Worm (Caenorhabditis elegans) whole organism, young adult: ENCODE measurements around the gene ttr-17.

Source experiments
- C06A6.2 ChIP-seq: fragments of 200-800 bp; sonication (Bioruptor generic); conservative IDR thresholded peaks from 2 replicates; pipeline ENCODE4 v1.3.6; 2022; ENCODE audit warnings: missing genetic modification characterization, missing compliant biosample characterization
- C17E4.6 ChIP-seq: fragments of 200-800 bp; sonication (Bioruptor generic); IDR thresholded peaks from 2 replicates; pipeline ENCODE4 v1.3.6; 2022; ENCODE audit warnings: missing genetic modification reagents, missing genetic modification characterization, missing compliant biosample characterization
- D2030.7 ChIP-seq: fragments of 200-800 bp; sonication (Bioruptor generic); IDR thresholded peaks from 2 replicates; pipeline ENCODE4 v1.3.6; 2022; ENCODE audit warnings: missing genetic modification reagents, missing genetic modification characterization, missing compliant biosample characterization
- F22D6.2 ChIP-seq: sonication (generic microtip); optimal IDR thresholded peaks from 2 replicates; lab custom pipeline; 2016; ENCODE audit warnings: mild to moderate bottlenecking, missing genetic modification characterization, missing compliant biosample characterization
- F33H1.4 ChIP-seq: fragments of 200-800 bp; sonication (Bioruptor generic); IDR thresholded peaks from 2 replicates; pipeline ENCODE4 v1.3.6; 2022; ENCODE audit warnings: missing genetic modification reagents, missing genetic modification characterization, missing compliant biosample characterization
- F52B5.7 ChIP-seq: sonication (generic microtip); optimal IDR thresholded peaks from 2 replicates; lab custom pipeline; 2016; ENCODE audit warnings: mild to moderate bottlenecking, missing genetic modification characterization, missing compliant biosample characterization
- F57C9.4 ChIP-seq: sonication (generic microtip); optimal IDR thresholded peaks from 2 replicates; lab custom pipeline; 2017; ENCODE audit warnings: mild to moderate bottlenecking, missing genetic modification characterization, missing compliant biosample characterization
- T07F8.4 ChIP-seq: sonication (generic microtip); optimal IDR thresholded peaks from 2 replicates; lab custom pipeline; 2016; ENCODE audit warnings: mild to moderate bottlenecking, missing genetic modification characterization, moderate library complexity, missing compliant biosample characterization
- Y53F4B.3 ChIP-seq: fragments of 200-800 bp; sonication (Bioruptor generic); IDR thresholded peaks from 2 replicates; pipeline ENCODE4 v1.3.6; 2022; ENCODE audit warnings: missing genetic modification reagents, missing genetic modification characterization, missing compliant biosample characterization
- akir-1 ChIP-seq: fragments of 200-800 bp; sonication (Bioruptor generic); optimal IDR thresholded peaks from 2 replicates; lab custom pipeline; 2018; ENCODE audit warnings: mild to moderate bottlenecking, missing genetic modification characterization, moderate library complexity, missing compliant biosample characterization
- ama-1 ChIP-seq, 3 experiments: fragments of 150-350 bp in 1 of 3; sonication (generic microtip) in 2 of 3; optimal IDR thresholded peaks; 2 replicates each; lab custom pipeline; 2014 to 2018; ENCODE audit warnings: missing biosample characterization in 2 of 3, missing genetic modification characterization in 2 of 3, missing genetic modification reagents in 2 of 3
- aptf-2 ChIP-seq: fragments of 200-800 bp; sonication (Bioruptor generic); conservative IDR thresholded peaks from 2 replicates; pipeline ENCODE4 v1.3.6; 2022; ENCODE audit warnings: missing genetic modification reagents, missing genetic modification characterization, missing compliant biosample characterization
- aptf-3 ChIP-seq: fragments of 200-800 bp; sonication (Bioruptor generic); IDR thresholded peaks from 2 replicates; pipeline ENCODE4 v1.3.6; 2022; ENCODE audit warnings: missing genetic modification characterization, missing compliant biosample characterization
- attf-3 ChIP-seq: fragments of 200-800 bp; sonication (Bioruptor generic); conservative IDR thresholded peaks from 2 replicates; pipeline ENCODE4 v1.3.6; 2022; ENCODE audit warnings: missing genetic modification reagents, missing genetic modification characterization, missing compliant biosample characterization
- bed-1 ChIP-seq: fragments of 200-800 bp; sonication (Bioruptor generic); IDR thresholded peaks from 2 replicates; pipeline ENCODE4 v1.3.6; 2022; ENCODE audit warnings: missing genetic modification reagents, missing genetic modification characterization, missing compliant biosample characterization
- ceh-79 ChIP-seq: sonication (generic microtip); optimal IDR thresholded peaks from 2 replicates; lab custom pipeline; 2017; ENCODE audit warnings: mild to moderate bottlenecking, missing genetic modification characterization, missing compliant biosample characterization
- ceh-91 ChIP-seq: fragments of 200-800 bp; sonication (Bioruptor generic); IDR thresholded peaks from 2 replicates; pipeline ENCODE4 v1.3.6; 2022; ENCODE audit warnings: missing genetic modification reagents, missing genetic modification characterization, missing compliant biosample characterization
- efl-1 ChIP-seq: fragments of 150-350 bp; optimal IDR thresholded peaks from 2 replicates; lab custom pipeline; 2014; ENCODE audit warnings: missing biosample characterization, missing genetic modification reagents, missing genetic modification characterization
- ekl-4 ChIP-seq: fragments of 200-800 bp; sonication (Bioruptor generic); IDR thresholded peaks from 2 replicates; pipeline ENCODE4 v1.3.6; 2022; ENCODE audit warnings: missing genetic modification reagents, missing genetic modification characterization, missing compliant biosample characterization
- gei-17 ChIP-seq: fragments of 200-800 bp; sonication (Bioruptor generic); optimal IDR thresholded peaks from 2 replicates; lab custom pipeline; 2018; ENCODE audit warnings: mild to moderate bottlenecking, missing genetic modification characterization, missing compliant biosample characterization
- him-1 ChIP-seq: sonication (generic microtip); optimal IDR thresholded peaks from 2 replicates; lab custom pipeline; 2016; ENCODE audit warnings: missing genotype, missing genetic modification reagents, missing genetic modification characterization, missing compliant biosample characterization
- hmg-1.2 ChIP-seq: fragments of 200-800 bp; sonication (Bioruptor generic); IDR thresholded peaks from 2 replicates; pipeline ENCODE4 v1.3.6; 2022; ENCODE audit warnings: missing genetic modification reagents, missing genetic modification characterization, missing compliant biosample characterization
- hsf-1 ChIP-seq: fragments of 200-800 bp; sonication (Bioruptor generic); IDR thresholded peaks from 2 replicates; pipeline ENCODE4 v1.3.6; 2022; ENCODE audit warnings: missing genetic modification reagents, missing genetic modification characterization, missing compliant biosample characterization
- let-526 ChIP-seq: fragments of 200-800 bp; sonication (Bioruptor generic); IDR thresholded peaks from 2 replicates; pipeline ENCODE4 v1.3.6; 2022; ENCODE audit warnings: missing genetic modification reagents, missing genetic modification characterization, missing compliant biosample characterization
- let-607 ChIP-seq, 2 experiments: fragments of 200-800 bp in 1 of 2; sonication (Bioruptor generic) in 1 of 2; sonication (generic microtip) in 1 of 2; optimal IDR thresholded peaks; 2 replicates each; lab custom pipeline; 2016 to 2018; ENCODE audit warnings: mild to moderate bottlenecking in 2 of 2, missing compliant biosample characterization in 2 of 2, missing genetic modification characterization in 2 of 2, moderate library complexity in 2 of 2, missing genotype in 1 of 2
- lin-26 ChIP-seq: fragments of 200-800 bp; sonication (Bioruptor generic); IDR thresholded peaks from 2 replicates; pipeline ENCODE4 v1.3.6; 2022; ENCODE audit warnings: missing genetic modification reagents, missing genetic modification characterization, missing compliant biosample characterization
- lin-35 ChIP-seq, 3 experiments: fragments of 150-350 bp in 2 of 3; sonication (generic microtip) in 1 of 3; optimal IDR thresholded peaks; 2 replicates each; lab custom pipeline; 2014 to 2018; ENCODE audit warnings: missing biosample characterization in 3 of 3, missing genetic modification characterization in 3 of 3, missing genetic modification reagents in 3 of 3
- lin-54 ChIP-seq: fragments of 200-800 bp; sonication (Bioruptor generic); optimal IDR thresholded peaks from 2 replicates; lab custom pipeline; 2018; ENCODE audit warnings: mild to moderate bottlenecking, missing genetic modification characterization, missing compliant biosample characterization
- lsl-1 ChIP-seq: fragments of 200-800 bp; sonication (Bioruptor generic); optimal IDR thresholded peaks from 2 replicates; lab custom pipeline; 2018; ENCODE audit warnings: mild to moderate bottlenecking, missing genetic modification characterization, moderate library complexity, missing compliant biosample characterization
- madf-3 ChIP-seq: fragments of 200-800 bp; sonication (Bioruptor generic); IDR thresholded peaks from 2 replicates; pipeline ENCODE4 v1.3.6; 2022; ENCODE audit warnings: missing genetic modification reagents, missing genetic modification characterization, missing compliant biosample characterization
- madf-6 ChIP-seq: fragments of 200-800 bp; sonication (Bioruptor generic); IDR thresholded peaks from 2 replicates; pipeline ENCODE4 v1.3.6; 2022; ENCODE audit warnings: missing genetic modification reagents, missing genetic modification characterization, missing compliant biosample characterization
- mxl-1 ChIP-seq: sonication (generic microtip); optimal IDR thresholded peaks from 2 replicates; lab custom pipeline; 2016; ENCODE audit warnings: missing genetic modification characterization, missing compliant biosample characterization
- nfyb-1 ChIP-seq: fragments of 200-800 bp; sonication (Bioruptor generic); IDR thresholded peaks from 2 replicates; pipeline ENCODE4 v1.3.6; 2022; ENCODE audit warnings: missing genetic modification reagents, missing genetic modification characterization, missing compliant biosample characterization
- nhr-120 ChIP-seq: fragments of 200-800 bp; sonication (Bioruptor generic); IDR thresholded peaks from 2 replicates; pipeline ENCODE4 v1.3.6; 2022; ENCODE audit warnings: missing genetic modification characterization, missing compliant biosample characterization
- nhr-80 ChIP-seq: sonication (generic microtip); optimal IDR thresholded peaks from 2 replicates; lab custom pipeline; 2016; ENCODE audit warnings: missing genetic modification characterization, missing compliant biosample characterization
- rcor-1 ChIP-seq: fragments of 200-800 bp; sonication (Bioruptor generic); IDR thresholded peaks from 2 replicates; pipeline ENCODE4 v1.3.6; 2022; ENCODE audit warnings: missing genetic modification reagents, missing genetic modification characterization, missing compliant biosample characterization
- sdz-38 ChIP-seq: sonication (generic microtip); optimal IDR thresholded peaks from 2 replicates; lab custom pipeline; 2016; ENCODE audit warnings: missing genotype, missing genetic modification characterization, missing compliant biosample characterization
- sea-2 ChIP-seq: fragments of 200-800 bp; sonication (Bioruptor generic); IDR thresholded peaks from 2 replicates; pipeline ENCODE4 v1.3.6; 2022; ENCODE audit warnings: missing genetic modification characterization, missing compliant biosample characterization
- snpc-3.4 ChIP-seq: sonication (generic microtip); optimal IDR thresholded peaks from 2 replicates; lab custom pipeline; 2017; ENCODE audit warnings: missing genetic modification characterization, mild to moderate bottlenecking, missing compliant biosample characterization, antibody characterized with exemption, moderate library complexity, missing genotype, missing genetic modification reagents
- snpc-4 ChIP-seq, 5 experiments: fragments of 150-350 bp in 1 of 5; sonication (generic microtip) in 4 of 5; optimal IDR thresholded peaks; 2 replicates each; lab custom pipeline; 2014 to 2018; ENCODE audit warnings: missing genetic modification characterization in 5 of 5, missing biosample characterization in 3 of 5, antibody characterized with exemption in 2 of 5, mild to moderate bottlenecking in 2 of 5, missing compliant biosample characterization in 2 of 5, missing genotype in 2 of 5, moderate library complexity in 2 of 5, missing genetic modification reagents in 1 of 5
- somi-1 ChIP-seq: fragments of 200-800 bp; sonication (Bioruptor generic); optimal IDR thresholded peaks from 2 replicates; lab custom pipeline; 2018; ENCODE audit warnings: mild to moderate bottlenecking, missing genetic modification characterization, missing compliant biosample characterization
- tbp1 ChIP-seq: fragments of 200-800 bp; sonication (Bioruptor generic); optimal IDR thresholded peaks from 2 replicates; lab custom pipeline; 2018; ENCODE audit warnings: mild to moderate bottlenecking, missing genetic modification characterization, missing compliant biosample characterization
- zim-3 ChIP-seq: sonication (generic microtip); optimal IDR thresholded peaks from 2 replicates; lab custom pipeline; 2017; ENCODE audit warnings: mild to moderate bottlenecking, missing genetic modification characterization, moderate library complexity, missing compliant biosample characterization
- ztf-22 ChIP-seq: fragments of 200-800 bp; sonication (Bioruptor generic); optimal IDR thresholded peaks from 2 replicates; lab custom pipeline; 2018; ENCODE audit warnings: mild to moderate bottlenecking, missing genetic modification characterization, moderate library complexity, missing compliant biosample characterization
- ztf-28 ChIP-seq: fragments of 200-800 bp; sonication (Bioruptor generic); IDR thresholded peaks from 2 replicates; pipeline ENCODE4 v1.3.6; 2022; ENCODE audit warnings: missing genetic modification reagents, missing genetic modification characterization, missing compliant biosample characterization
- ztf-3 ChIP-seq: fragments of 200-800 bp; sonication (Bioruptor generic); optimal IDR thresholded peaks from 2 replicates; lab custom pipeline; 2018; ENCODE audit warnings: mild to moderate bottlenecking, missing genetic modification characterization, missing compliant biosample characterization
- ztf-6 ChIP-seq: fragments of 200-800 bp; sonication (Bioruptor generic); IDR thresholded peaks from 2 replicates; pipeline ENCODE4 v1.3.6; 2022; ENCODE audit warnings: missing genetic modification reagents, missing genetic modification characterization, missing compliant biosample characterization

Gene ttr-17

ce11 chrIV:11110995-11111619 is 44.3 kb upstream of the ttr-17 start, which contains the start of gene rps-5 (continued):
- TF ChIP-seq let-607 (tag; optimal IDR thresholded peaks at IDR 0.05; lab: Kevin White, UChicago) (peak in 1 of 2 experiments; percentile 32), akir-1 (no peak), F57C9.4 (no peak), nhr-80 (tag; lab: Kevin White, UChicago) (no peak), rcor-1 (GFP tag; lab: Robert Waterston, UW) (peak; percentile 40; the same call in 1 of the 2 replicates), madf-6 (GFP tag; lab: Robert Waterston, UW) (peak; percentile 68), somi-1 (GFP tag; lab: Kevin White, UChicago) (no peak), T07F8.4 (tag; lab: Kevin White, UChicago) (no peak), ceh-79 (no peak), mxl-1 (no peak), C06A6.2 (no peak), Y53F4B.3 (GFP tag; lab: Robert Waterston, UW) (no peak), madf-3 (no peak), snpc-3.4 (peak; percentile 41), let-526 (GFP tag; lab: Robert Waterston, UW) (no peak), lin-35 (GFP tag; optimal IDR thresholded peaks at IDR 0.05; lab: Kevin White, UChicago) (peak in 1 of 3 experiments; percentile 54), ekl-4 (GFP tag; lab: Robert Waterston, UW) (no peak), gei-17 (GFP tag; lab: Kevin White, UChicago) (no peak), ztf-6 (GFP tag; lab: Robert Waterston, UW) (no peak), aptf-2 (GFP tag; lab: Robert Waterston, UW) (no peak), ceh-91 (GFP tag; lab: Robert Waterston, UW) (no peak), snpc-4 (GFP tag; optimal IDR thresholded peaks at IDR 0.05; lab: Kevin White, UChicago) (no peak), snpc-4 (tag; optimal IDR thresholded peaks at IDR 0.05; lab: Kevin White, UChicago) (peak in 2 of 4 experiments; percentile 29 to 31), lin-54 (GFP tag; lab: Kevin White, UChicago) (peak; percentile 51), hsf-1 (GFP tag; lab: Robert Waterston, UW) (no peak), hmg-1.2 (GFP tag; lab: Robert Waterston, UW) (peak; percentile 93), ztf-28 (GFP tag; lab: Robert Waterston, UW) (no peak), F33H1.4 (GFP tag; lab: Robert Waterston, UW) (peak; percentile 83), ztf-3 (GFP tag; lab: Kevin White, UChicago) (no peak), lsl-1 (peak; percentile 55), tbp1 (GFP tag; lab: Kevin White, UChicago) (peak; percentile 34), sdz-38 (tag; lab: Kevin White, UChicago) (no peak)

ce11 chrIV:11109771-11110170 is 42.9 kb upstream of the ttr-17 start, which contains the start of gene pigk-1:
pigk-1 (minus strand) TSS chrIV:11110018.
- TF ChIP-seq F52B5.7 (tag; lab: Kevin White, UChicago) (no peak), nhr-120 (GFP tag; lab: Robert Waterston, UW) (no peak), D2030.7 (GFP tag; lab: Robert Waterston, UW) (peak; percentile 38; the same call in 1 of the 2 replicates), aptf-3 (GFP tag; lab: Robert Waterston, UW) (peak; percentile 17; the same call in 1 of the 2 replicates), bed-1 (GFP tag; lab: Robert Waterston, UW) (peak; percentile 69; the same call in 1 of the 2 replicates), rcor-1 (GFP tag; lab: Robert Waterston, UW) (peak; percentile 66; the same call in 1 of the 2 replicates), somi-1 (GFP tag; lab: Kevin White, UChicago) (no peak), ama-1 (optimal IDR thresholded peaks at IDR 0.05; lab: Kevin White, UChicago) (no peak), ama-1 (GFP tag; optimal IDR thresholded peaks at IDR 0.05; lab: Kevin White, UChicago) (peak in 1 of 2 experiments; percentile 30), madf-6 (GFP tag; lab: Robert Waterston, UW) (peak; percentile 82), zim-3 (tag; lab: Kevin White, UChicago) (no peak), lin-26 (GFP tag; lab: Robert Waterston, UW) (no peak), him-1 (no peak), efl-1 (GFP tag; lab: Kevin White, UChicago) (peak; percentile 18), sea-2 (GFP tag; lab: Robert Waterston, UW) (no peak), attf-3 (GFP tag; lab: Robert Waterston, UW) (no peak), ztf-22 (GFP tag; lab: Kevin White, UChicago) (no peak), T07F8.4 (tag; lab: Kevin White, UChicago) (no peak), nfyb-1 (GFP tag; lab: Robert Waterston, UW) (no peak; the same call in 1 of the 2 replicates), F22D6.2 (no peak), C17E4.6 (GFP tag; lab: Robert Waterston, UW) (peak; percentile 73; the same call in 1 of the 2 replicates)
